Worm (Caenorhabditis elegans) whole organism, midembryonic: ENCODE results near the gene str-145.

Source experiments
- klf-2 ChIP-seq: fragments of 200-800 bp; sonication (Bioruptor generic); conservative IDR thresholded peaks from 2 replicates; pipeline ENCODE4 v1.3.6; 2022; ENCODE audit warnings: missing genetic modification reagents, missing genetic modification characterization, missing compliant biosample characterization
- ref-1 ChIP-seq: fragments of 200-800 bp; sonication (Bioruptor generic); conservative IDR thresholded peaks from 2 replicates; pipeline ENCODE4 v1.3.6; 2022; ENCODE audit warnings: missing genetic modification reagents, missing genetic modification characterization, missing compliant biosample characterization
- tab-1 ChIP-seq: fragments of 200-800 bp; sonication (Bioruptor generic); IDR thresholded peaks from 2 replicates; pipeline ENCODE4 v1.3.6; 2022; ENCODE audit warnings: missing genetic modification characterization, missing compliant biosample characterization

str-145 gene

ce11 chrV:8046706-8047105, 51.4 kb downstream of the str-145 start, which contains the start of gene ZC513.3:
Gene ZC513.3 (plus strand): TSS chrV:8047006.
- TF ChIP-seq tab-1 (GFP tag; lab: Robert Waterston, UW) (no peak), klf-2 (no peak), ref-1 (no peak)
